Worm (Caenorhabditis elegans): ENCODE data around the gene C34D10.1.

DNA sequence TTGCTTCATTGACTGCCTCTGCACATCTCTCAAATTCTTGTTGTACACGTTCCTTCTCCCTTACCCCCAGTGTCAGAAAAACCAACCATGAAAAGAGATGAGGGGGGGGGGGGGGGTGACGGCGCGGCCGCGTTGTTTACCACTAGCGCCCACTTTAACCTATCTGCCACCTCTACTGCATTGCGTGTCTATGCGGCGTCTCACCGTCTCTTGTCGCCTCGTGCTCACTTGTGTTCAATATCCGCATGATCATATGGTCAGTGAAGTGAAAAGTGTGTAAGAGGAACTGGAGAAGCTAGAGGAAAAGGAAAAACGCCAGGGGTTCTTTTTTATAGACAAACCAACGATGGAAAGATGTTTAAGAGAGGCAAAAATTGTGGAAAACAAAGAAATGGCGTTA is 9.6 kb upstream of the C34D10.1 start:
- TF ChIP-seq lin-15B (tag; optimal IDR thresholded peaks at IDR 0.05) (no peak), nhr-48 (tag; optimal IDR thresholded peaks at IDR 0.05) (peak; percentile 72), fkh-10 (GFP tag; optimal IDR thresholded peaks at IDR 0.05) (peak; percentile 93), lsy-2 (tag; optimal IDR thresholded peaks at IDR 0.05) (peak; percentile 73 to 81), nhr-10 (tag; optimal IDR thresholded peaks at IDR 0.05) (peak; percentile 84), ama-1 (optimal IDR thresholded peaks at IDR 0.05) (peak; percentile 74), ceh-82 (tag; optimal IDR thresholded peaks at IDR 0.05) (no peak), lir-3 (tag; optimal IDR thresholded peaks at IDR 0.05) (no peak)
